Worm (Caenorhabditis elegans) whole organism, L2 larva: Measurements from ENCODE around the gene mep-1.

ENCODE experiments used
- ama-1 ChIP-seq: fragments of 150-350 bp; optimal IDR thresholded peaks from 2 replicates; lab custom pipeline; 2018; ENCODE audit warnings: inconsistent platforms
- egl-27 ChIP-seq: sonication (generic microtip); optimal IDR thresholded peaks from 3 replicates; lab custom pipeline; 2017; ENCODE audit warnings: missing biosample characterization, missing genetic modification reagents, missing genetic modification characterization
- nhr-11 ChIP-seq: fragments of 150-350 bp; optimal IDR thresholded peaks from 2 replicates; lab custom pipeline; 2014; ENCODE audit warnings: missing biosample characterization, missing genetic modification characterization
- nhr-77 ChIP-seq: fragments of 150-350 bp; optimal IDR thresholded peaks from 2 replicates; lab custom pipeline; 2014; ENCODE audit warnings: missing biosample characterization, missing genetic modification characterization
- snpc-4 ChIP-seq: fragments of 150-350 bp; optimal IDR thresholded peaks from 2 replicates; lab custom pipeline; 2014; ENCODE audit warnings: missing biosample characterization, missing genetic modification characterization
- zag-1 ChIP-seq: fragments of 150-350 bp; optimal IDR thresholded peaks from 2 replicates; lab custom pipeline; 2014; ENCODE audit warnings: missing biosample characterization, missing genetic modification characterization
- ztf-4 ChIP-seq: fragments of 150-350 bp; optimal IDR thresholded peaks from 2 replicates; lab custom pipeline; 2014; ENCODE audit warnings: missing biosample characterization, missing genetic modification characterization

ce11 chrIV:11569795-11570194 is 45.4 kb downstream of the mep-1 start:
- TF ChIP-seq nhr-77 (tag; lab: Kevin White, UChicago) (no peak), nhr-11 (tag; lab: Kevin White, UChicago) (no peak), snpc-4 (tag; lab: Kevin White, UChicago) (no peak), egl-27 (tag; lab: Kevin White, UChicago) (no peak), ztf-4 (tag; lab: Kevin White, UChicago) (no peak), zag-1 (tag; lab: Kevin White, UChicago) (no peak), ama-1 (no peak)
